Fruit fly (Drosophila melanogaster) whole organism, embryonic: ENCODE data around the gene CG42525.

Source experiments
- Blimp-1 ChIP-seq: fragments of 200-800 bp; sonication (Bioruptor generic); optimal IDR thresholded peaks from 3 replicates; lab custom pipeline; 2018; ENCODE audit warnings: missing biosample characterization, missing genetic modification characterization, mild to moderate bottlenecking, moderate library complexity, missing genetic modification reagents
- C15 ChIP-seq: fragments of 200-800 bp; sonication (Bioruptor generic); IDR thresholded peaks from 3 replicates; pipeline ENCODE4 v1.3.6; 2022; ENCODE audit warnings: missing biosample characterization, missing genetic modification characterization
- CG10979 ChIP-seq: fragments of 200-800 bp; sonication (Bioruptor generic); optimal IDR thresholded peaks from 2 replicates; lab custom pipeline; 2018; ENCODE audit warnings: missing biosample characterization, mild to moderate bottlenecking, missing genetic modification characterization, moderate library complexity
- CG12942 ChIP-seq: fragments of 200-800 bp; sonication (Bioruptor generic); optimal IDR thresholded peaks from 3 replicates; lab custom pipeline; 2016; ENCODE audit warnings: missing biosample characterization, missing genetic modification characterization
- CG13123 ChIP-seq: fragments of 200-800 bp; sonication (Bioruptor generic); optimal IDR thresholded peaks from 2 replicates; lab custom pipeline; 2016; ENCODE audit warnings: missing biosample characterization, missing genetic modification characterization
- CG13775 ChIP-seq: fragments of 200-800 bp; sonication (Bioruptor generic); optimal IDR thresholded peaks from 3 replicates; lab custom pipeline; 2017; ENCODE audit warnings: missing biosample characterization, mild to moderate bottlenecking, missing genetic modification characterization
- CG17186 ChIP-seq: fragments of 200-800 bp; sonication (Bioruptor generic); optimal IDR thresholded peaks from 3 replicates; lab custom pipeline; 2017; ENCODE audit warnings: missing biosample characterization, missing genetic modification reagents, missing genetic modification characterization
- CG18262 ChIP-seq: fragments of 200-800 bp; optimal IDR thresholded peaks from 3 replicates; lab custom pipeline; 2019; ENCODE audit warnings: missing biosample characterization, mild to moderate bottlenecking, missing genetic modification characterization, moderate library complexity
- CG18599 ChIP-seq: fragments of 200-800 bp; sonication (Bioruptor generic); optimal IDR thresholded peaks from 3 replicates; lab custom pipeline; 2017; ENCODE audit warnings: missing biosample characterization, missing genetic modification characterization, mild to moderate bottlenecking, moderate library complexity, missing genetic modification reagents
- CG2199 ChIP-seq: fragments of 200-800 bp; sonication (Bioruptor generic); IDR thresholded peaks from 3 replicates; pipeline ENCODE4 v1.3.6; 2022; ENCODE audit warnings: missing biosample characterization, missing genetic modification characterization
- CG2202 ChIP-seq: fragments of 200-800 bp; sonication (Bioruptor generic); optimal IDR thresholded peaks from 2 replicates; lab custom pipeline; 2018; ENCODE audit warnings: missing biosample characterization, mild to moderate bottlenecking, missing genetic modification characterization
- CG2678 ChIP-seq: fragments of 200-800 bp; sonication (Bioruptor generic); optimal IDR thresholded peaks from 3 replicates; lab custom pipeline; 2019; ENCODE audit warnings: missing biosample characterization, mild to moderate bottlenecking, missing genetic modification characterization, moderate library complexity
- CG43689 ChIP-seq: fragments of 200-800 bp; sonication (Bioruptor generic); IDR thresholded peaks from 2 replicates; pipeline ENCODE4 v1.3.6; 2022; ENCODE audit warnings: missing biosample characterization, missing genetic modification characterization
- CG4404 ChIP-seq: fragments of 200-800 bp; sonication (Bioruptor generic); IDR thresholded peaks from 2 replicates; pipeline ENCODE4 v1.3.6; 2022; ENCODE audit warnings: missing biosample characterization, missing genetic modification characterization
- CG7745 ChIP-seq: fragments of 200-800 bp; sonication (Bioruptor generic); optimal IDR thresholded peaks from 2 replicates; lab custom pipeline; 2018; ENCODE audit warnings: missing biosample characterization, mild to moderate bottlenecking, missing genetic modification characterization, moderate library complexity
- CG7928 ChIP-seq: fragments of 200-800 bp; sonication (Bioruptor generic); optimal IDR thresholded peaks from 2 replicates; lab custom pipeline; 2017; ENCODE audit warnings: missing biosample characterization, mild to moderate bottlenecking, missing genetic modification characterization
- CG8924 ChIP-seq: fragments of 200-800 bp; optimal IDR thresholded peaks from 3 replicates; lab custom pipeline; 2019; ENCODE audit warnings: missing biosample characterization, mild to moderate bottlenecking, missing genetic modification characterization, moderate library complexity
- Camta ChIP-seq: fragments of 200-800 bp; sonication (Bioruptor generic); optimal IDR thresholded peaks from 2 replicates; lab custom pipeline; 2016; ENCODE audit warnings: missing biosample characterization, missing genetic modification characterization
- D19A ChIP-seq: fragments of 200-800 bp; optimal IDR thresholded peaks from 3 replicates; lab custom pipeline; 2019; ENCODE audit warnings: missing biosample characterization, mild to moderate bottlenecking, missing genetic modification characterization, moderate library complexity
- Dbx ChIP-seq: fragments of 200-800 bp; sonication (Bioruptor generic); IDR thresholded peaks from 3 replicates; pipeline ENCODE4 v1.3.6; 2022; ENCODE audit warnings: missing biosample characterization, missing genetic modification characterization
- Dfd ChIP-seq, 2 experiments: fragments of >200 bp; optimal IDR thresholded peaks; 2 replicates each; lab custom pipeline; 2017; ENCODE audit warnings: missing biosample characterization in 2 of 2, missing genetic modification characterization in 2 of 2
- H15 ChIP-seq: fragments of 200-800 bp; sonication (Bioruptor generic); IDR thresholded peaks from 3 replicates; pipeline ENCODE4 v1.3.6; 2022; ENCODE audit warnings: missing biosample characterization, missing genetic modification characterization
- Mad ChIP-seq: fragments of 200-800 bp; sonication (Bioruptor generic); optimal IDR thresholded peaks from 2 replicates; lab custom pipeline; 2016; ENCODE audit warnings: missing biosample characterization, missing genetic modification characterization
- Max ChIP-seq: fragments of 200-800 bp; sonication (Bioruptor generic); optimal IDR thresholded peaks from 2 replicates; lab custom pipeline; 2016; ENCODE audit warnings: missing biosample characterization, mild to moderate bottlenecking, missing genetic modification characterization
- NK7.1 ChIP-seq: fragments of 200-800 bp; sonication (Bioruptor generic); optimal IDR thresholded peaks from 3 replicates; lab custom pipeline; 2016; ENCODE audit warnings: missing biosample characterization, missing genetic modification characterization
- Nf-YA ChIP-seq: fragments of 200-800 bp; sonication (Bioruptor generic); IDR thresholded peaks from 2 replicates; pipeline ENCODE4 v1.3.6; 2022; ENCODE audit warnings: missing biosample characterization, missing genetic modification characterization
- Poxn ChIP-seq: fragments of 200-800 bp; sonication (Bioruptor generic); IDR thresholded peaks from 2 replicates; pipeline ENCODE4 v1.3.6; 2022; ENCODE audit warnings: missing biosample characterization, missing genetic modification characterization
- Rfx ChIP-seq: fragments of 200-800 bp; sonication (Bioruptor generic); IDR thresholded peaks from 2 replicates; pipeline ENCODE4 v1.3.6; 2022; ENCODE audit warnings: missing biosample characterization, missing genetic modification characterization
- bigmax ChIP-seq: fragments of 200-800 bp; sonication (Bioruptor generic); optimal IDR thresholded peaks from 2 replicates; lab custom pipeline; 2018; ENCODE audit warnings: missing biosample characterization, mild to moderate bottlenecking, missing genetic modification characterization
- crol ChIP-seq: fragments of 200-800 bp; sonication (Bioruptor generic); IDR thresholded peaks from 2 replicates; pipeline ENCODE4 v1.3.6; 2022; ENCODE audit warnings: missing biosample characterization, missing genetic modification characterization
- dysf ChIP-seq: fragments of 200-800 bp; sonication (Bioruptor generic); IDR thresholded peaks from 3 replicates; pipeline ENCODE4 v1.3.6; 2022; ENCODE audit warnings: missing biosample characterization, missing genetic modification characterization
- hkb ChIP-seq, 2 experiments: fragments of 200-800 bp in 1 of 2; fragments of >200 bp in 1 of 2; sonication (Bioruptor generic) in 1 of 2; IDR thresholded peaks in 1 of 2; optimal IDR thresholded peaks in 1 of 2; 2 replicates each; pipeline versions ENCODE4 v1.3.6 to Lab custom; 2017 to 2022; ENCODE audit warnings: missing biosample characterization in 1 of 2, missing genetic modification characterization in 1 of 2
- inv ChIP-seq: fragments of 200-800 bp; sonication (Bioruptor generic); IDR thresholded peaks from 2 replicates; pipeline ENCODE4 v1.3.6; 2022; ENCODE audit warnings: missing biosample characterization, missing genetic modification characterization; ENCODE audit not compliant: partially characterized antibody
- lov ChIP-seq, 2 experiments: fragments of 200-800 bp in 1 of 2; fragments of >200 bp in 1 of 2; sonication (Bioruptor generic) in 1 of 2; IDR thresholded peaks in 1 of 2; optimal IDR thresholded peaks in 1 of 2; 2 replicates in 1 of 2; 3 replicates in 1 of 2; pipeline versions ENCODE4 v1.3.6 to Lab custom; 2017 to 2022; ENCODE audit warnings: missing biosample characterization in 1 of 2, missing genetic modification characterization in 1 of 2
- nerfin-2 ChIP-seq: fragments of 200-800 bp; sonication (Bioruptor generic); IDR thresholded peaks from 2 replicates; pipeline ENCODE4 v1.3.6; 2022; ENCODE audit warnings: missing biosample characterization, missing genetic modification characterization; ENCODE audit not compliant: partially characterized antibody
- p53 ChIP-seq: fragments of 200-800 bp; sonication (Bioruptor generic); optimal IDR thresholded peaks from 2 replicates; lab custom pipeline; 2016; ENCODE audit warnings: missing biosample characterization, missing genetic modification characterization
- peb ChIP-seq: fragments of 200-800 bp; sonication (Bioruptor generic); IDR thresholded peaks from 2 replicates; pipeline ENCODE4 v1.3.6; 2022; ENCODE audit warnings: missing biosample characterization, missing genetic modification characterization
- phol ChIP-seq: fragments of 200-800 bp; sonication (Bioruptor generic); optimal IDR thresholded peaks from 3 replicates; lab custom pipeline; 2018; ENCODE audit warnings: missing biosample characterization, mild to moderate bottlenecking, missing genetic modification characterization, moderate library complexity
- row ChIP-seq: fragments of 200-800 bp; sonication (Bioruptor generic); IDR thresholded peaks from 3 replicates; pipeline ENCODE4 v1.3.6; 2022; ENCODE audit warnings: missing biosample characterization, missing genetic modification characterization
- sens-2 ChIP-seq: fragments of 200-800 bp; sonication (Bioruptor generic); IDR thresholded peaks from 2 replicates; pipeline ENCODE4 v1.3.6; 2022; ENCODE audit warnings: missing biosample characterization, missing genetic modification characterization
- sim ChIP-seq: fragments of 200-800 bp; sonication (Bioruptor generic); IDR thresholded peaks from 2 replicates; pipeline ENCODE4 v1.3.6; 2022; ENCODE audit warnings: missing biosample characterization, missing genetic modification characterization
- slp2 ChIP-seq: fragments of 200-800 bp; sonication (Bioruptor generic); optimal IDR thresholded peaks from 2 replicates; lab custom pipeline; 2016; ENCODE audit warnings: missing biosample characterization, missing genetic modification characterization
- tap ChIP-seq: fragments of 200-800 bp; optimal IDR thresholded peaks from 3 replicates; lab custom pipeline; 2019; ENCODE audit warnings: missing biosample characterization, mild to moderate bottlenecking, missing genetic modification characterization, moderate library complexity
- trem ChIP-seq: fragments of 200-800 bp; optimal IDR thresholded peaks from 3 replicates; lab custom pipeline; 2019; ENCODE audit warnings: missing biosample characterization, mild to moderate bottlenecking, missing genetic modification characterization, moderate library complexity
- tup ChIP-seq: fragments of 200-800 bp; sonication (Bioruptor generic); optimal IDR thresholded peaks from 2 replicates; lab custom pipeline; 2016; ENCODE audit warnings: missing biosample characterization, mild to moderate bottlenecking, missing genetic modification characterization, moderate library complexity

CG42525 gene

dm6 chr3L:3187263-3187662 is 2.3 kb downstream of the CG42525 start, which contains the start of gene CG14957:
Gene CG14957 (plus strand): TSS chr3L:3187563.
- TF ChIP-seq Rfx (0 out of 2 replicates have a peak, but pooled peaks have one; percentile 12), sim (no peak)

- TF ChIP-seq tap (tag; lab: Kevin White, UChicago): no peak
- TF ChIP-seq row (GFP tag; lab: Robert Waterston, UW): no peak
- no peak for TF ChIP-seq Nf-YA (GFP tag; lab: Robert Waterston, UW)
- no peak for TF ChIP-seq Camta (GFP tag; lab: Kevin White, UChicago)
- TF ChIP-seq Dbx (GFP tag; lab: Robert Waterston, UW): no peak
- TF ChIP-seq sim: no peak
- no peak for TF ChIP-seq D19A (tag; lab: Kevin White, UChicago)
- no peak for TF ChIP-seq CG7745
- TF ChIP-seq Max (GFP tag; lab: Kevin White, UChicago): no peak
- TF ChIP-seq, all 482 proteins: peak for 0
Measured at dm6 chr3L:3186364-3186763, 3.2 kb downstream of the CG42525 start, which contains the start of gene CG32284. Gene CG32284 (plus strand): TSS chr3L:3186664.

dm6 chr3L:3184104-3184503 is 5.4 kb downstream of the CG42525 start, which contains the start of gene CG42494:
Gene CG42494 (plus strand): TSS chr3L:3184404.
- no peak for TF ChIP-seq CG13123
- no peak for TF ChIP-seq phol (tag; lab: Kevin White, UChicago)
- no peak for TF ChIP-seq nerfin-2 (GFP tag; lab: Robert Waterston, UW)
- no peak for TF ChIP-seq trem
- TF ChIP-seq CG7928 (GFP tag; lab: Kevin White, UChicago): no peak
- TF ChIP-seq CG18262 (tag; lab: Kevin White, UChicago): no peak
- TF ChIP-seq, all 482 proteins: peak for 0

- TF ChIP-seq slp2 (GFP tag; lab: Kevin White, UChicago) (peak; percentile 70), CG10979 (tag; lab: Kevin White, UChicago) (peak; percentile 92), CG17186 (GFP tag; lab: Kevin White, UChicago) (peak; percentile 18), lov (optimal IDR thresholded peaks at IDR 0.05; lab: Kevin White, UChicago) (no peak), lov (GFP tag; IDR thresholded peaks at IDR 0.05; lab: Robert Waterston, UW) (peak; percentile 79; the same call in 1 of the 3 replicates), bigmax (peak; percentile 19), CG2202 (tag; lab: Kevin White, UChicago) (peak; percentile 74), Dfd (GFP tag; optimal IDR thresholded peaks at IDR 0.05; lab: Kevin White, UChicago) (no peak), CG12942 (GFP tag; lab: Kevin White, UChicago) (peak; percentile 61), CG8924 (peak; percentile 84), sens-2 (GFP tag; lab: Robert Waterston, UW) (peak; percentile 53; the same call in 1 of the 2 replicates), CG43689 (no peak), Blimp-1 (GFP tag; lab: Kevin White, UChicago) (peak; percentile 88), dysf (GFP tag; lab: Robert Waterston, UW) (peak; percentile 93), Mad (GFP tag; lab: Kevin White, UChicago) (peak; percentile 65), CG4404 (GFP tag; lab: Robert Waterston, UW) (peak; percentile 74), NK7.1 (GFP tag; lab: Kevin White, UChicago) (peak; percentile 78), C15 (GFP tag; lab: Robert Waterston, UW) (peak; percentile 81; the same call in 2 of the 3 replicates), crol (GFP tag; lab: Robert Waterston, UW) (no peak), CG2678 (peak; percentile 93), CG18599 (peak; percentile 91), H15 (GFP tag; lab: Robert Waterston, UW) (peak; percentile 89), CG2199 (GFP tag; lab: Robert Waterston, UW) (peak; percentile 77; the same call in 1 of the 3 replicates), p53 (GFP tag; lab: Kevin White, UChicago) (no peak), peb (GFP tag; lab: Robert Waterston, UW) (peak; percentile 70), CG13775 (GFP tag; lab: Kevin White, UChicago) (peak; percentile 78), Poxn (GFP tag; lab: Robert Waterston, UW) (peak; percentile 68), hkb (optimal IDR thresholded peaks at IDR 0.05; lab: Kevin White, UChicago) (no peak), hkb (GFP tag; IDR thresholded peaks at IDR 0.05; lab: Robert Waterston, UW) (peak; percentile 95), tup (GFP tag; lab: Kevin White, UChicago) (peak; percentile 68), inv (GFP tag; lab: Robert Waterston, UW) (no peak)
Measured at dm6 chr3L:3179474-3179873, 10.1 kb downstream of the CG42525 start.
